Worm (Caenorhabditis elegans) whole organism, mixed stage, embryonic: ENCODE measurements around the gene clec-143.

Source experiments
- M03D4.4 ChIP-seq: sonication (generic microtip); optimal IDR thresholded peaks from 2 replicates; lab custom pipeline; 2017; ENCODE audit warnings: mild to moderate bottlenecking, missing genetic modification characterization, missing compliant biosample characterization
- bed-3 ChIP-seq: fragments of 200-800 bp; sonication (Bioruptor generic); optimal IDR thresholded peaks from 3 replicates; lab custom pipeline; 2018; ENCODE audit warnings: mild to moderate bottlenecking, missing genetic modification characterization, moderate library complexity, missing compliant biosample characterization
- blmp-1 ChIP-seq: fragments of 150-350 bp; optimal IDR thresholded peaks from 2 replicates; lab custom pipeline; 2014; ENCODE audit warnings: missing biosample characterization, missing genetic modification characterization
- ceh-39 ChIP-seq: fragments of 150-350 bp; optimal IDR thresholded peaks from 2 replicates; lab custom pipeline; 2014; ENCODE audit warnings: missing biosample characterization, missing genetic modification characterization
- ceh-43 ChIP-seq: fragments of 200-800 bp; sonication (Bioruptor generic); optimal IDR thresholded peaks from 2 replicates; lab custom pipeline; 2018; ENCODE audit warnings: mild to moderate bottlenecking, missing genetic modification characterization, moderate library complexity, missing compliant biosample characterization
- ceh-83 ChIP-seq: fragments of 200-800 bp; sonication (Bioruptor generic); optimal IDR thresholded peaks from 2 replicates; lab custom pipeline; 2018; ENCODE audit warnings: mild to moderate bottlenecking, missing genetic modification characterization, missing compliant biosample characterization
- ces-1 ChIP-seq: fragments of 150-350 bp; optimal IDR thresholded peaks from 2 replicates; lab custom pipeline; 2014; ENCODE audit warnings: missing biosample characterization, missing genetic modification reagents, missing genetic modification characterization
- cnd-1 ChIP-seq: fragments of 200-800 bp; sonication (Bioruptor generic); optimal IDR thresholded peaks from 2 replicates; lab custom pipeline; 2018; ENCODE audit warnings: mild to moderate bottlenecking, missing genetic modification characterization, missing compliant biosample characterization
- drap-1 ChIP-seq: fragments of 200-800 bp; sonication (Bioruptor generic); optimal IDR thresholded peaks from 3 replicates; lab custom pipeline; 2018; ENCODE audit warnings: mild to moderate bottlenecking, missing genetic modification characterization, missing compliant biosample characterization
- elt-1 ChIP-seq: sonication (generic microtip); optimal IDR thresholded peaks from 2 replicates; lab custom pipeline; 2017; ENCODE audit warnings: missing genetic modification characterization, mild to moderate bottlenecking, missing compliant biosample characterization, antibody characterized with exemption, moderate library complexity, borderline replicate concordance; ENCODE audit not compliant: insufficient read depth
- elt-3 ChIP-seq: fragments of 150-350 bp; optimal IDR thresholded peaks from 2 replicates; lab custom pipeline; 2014; ENCODE audit warnings: missing biosample characterization, missing genetic modification characterization
- flh-1 ChIP-seq: fragments of 200-800 bp; sonication (Bioruptor generic); optimal IDR thresholded peaks from 2 replicates; lab custom pipeline; 2018; ENCODE audit warnings: mild to moderate bottlenecking, missing genetic modification characterization, moderate library complexity, missing compliant biosample characterization
- ham-2 ChIP-seq: fragments of 200-800 bp; sonication (Bioruptor generic); optimal IDR thresholded peaks from 2 replicates; lab custom pipeline; 2018; ENCODE audit warnings: mild to moderate bottlenecking, missing genetic modification characterization, missing compliant biosample characterization
- hlh-1 ChIP-seq: fragments of 150-350 bp; optimal IDR thresholded peaks from 2 replicates; lab custom pipeline; 2014; ENCODE audit warnings: missing biosample characterization, missing genetic modification reagents, missing genetic modification characterization
- lin-32 ChIP-seq: fragments of 200-800 bp; sonication (Bioruptor generic); optimal IDR thresholded peaks from 2 replicates; lab custom pipeline; 2018; ENCODE audit warnings: mild to moderate bottlenecking, missing genetic modification characterization, missing compliant biosample characterization
- mab-5 ChIP-seq: fragments of 150-350 bp; optimal IDR thresholded peaks from 2 replicates; lab custom pipeline; 2014; ENCODE audit warnings: missing biosample characterization, missing genetic modification characterization
- mep-1 ChIP-seq: fragments of 150-350 bp; optimal IDR thresholded peaks from 2 replicates; lab custom pipeline; 2017; ENCODE audit warnings: missing biosample characterization, missing genetic modification reagents, missing genetic modification characterization, inconsistent platforms
- mls-2 ChIP-seq: sonication (generic microtip); optimal IDR thresholded peaks from 2 replicates; lab custom pipeline; 2016; ENCODE audit warnings: mild to moderate bottlenecking, missing genetic modification characterization, moderate library complexity, missing compliant biosample characterization
- nhr-12 ChIP-seq: fragments of 150-350 bp; optimal IDR thresholded peaks from 2 replicates; lab custom pipeline; 2014; ENCODE audit warnings: missing biosample characterization, missing genetic modification characterization
- nhr-2 ChIP-seq: fragments of 150-350 bp; optimal IDR thresholded peaks from 2 replicates; lab custom pipeline; 2014; ENCODE audit warnings: missing biosample characterization, missing genetic modification characterization
- nhr-237 ChIP-seq: fragments of 150-350 bp; optimal IDR thresholded peaks from 2 replicates; lab custom pipeline; 2014; ENCODE audit warnings: missing biosample characterization, missing genetic modification characterization
- nhr-28 ChIP-seq: fragments of 150-350 bp; optimal IDR thresholded peaks from 2 replicates; lab custom pipeline; 2014; ENCODE audit warnings: missing biosample characterization, missing genetic modification characterization
- nhr-76 ChIP-seq: sonication (generic microtip); optimal IDR thresholded peaks from 2 replicates; lab custom pipeline; 2017; ENCODE audit warnings: missing biosample characterization, missing genetic modification characterization
- pha-4 ChIP-seq: fragments of 150-350 bp; optimal IDR thresholded peaks from 2 replicates; lab custom pipeline; 2018; ENCODE audit warnings: missing biosample characterization, missing genetic modification reagents, missing genetic modification characterization
- sem-2 ChIP-seq: fragments of 200-800 bp; sonication (Bioruptor generic); optimal IDR thresholded peaks from 2 replicates; lab custom pipeline; 2018; ENCODE audit warnings: mild to moderate bottlenecking, missing genetic modification characterization, missing compliant biosample characterization
- snpc-4 ChIP-seq: fragments of 150-350 bp; optimal IDR thresholded peaks from 2 replicates; lab custom pipeline; 2014; ENCODE audit warnings: missing biosample characterization, missing genetic modification characterization
- sptf-1 ChIP-seq: sonication (generic microtip); optimal IDR thresholded peaks from 2 replicates; lab custom pipeline; 2017; ENCODE audit warnings: mild to moderate bottlenecking, missing genetic modification characterization, moderate library complexity, missing compliant biosample characterization
- tbx-8 ChIP-seq: fragments of 200-800 bp; sonication (Bioruptor generic); optimal IDR thresholded peaks from 2 replicates; lab custom pipeline; 2018; ENCODE audit warnings: mild to moderate bottlenecking, missing genetic modification characterization, moderate library complexity, missing compliant biosample characterization
- unc-120 ChIP-seq: sonication (generic microtip); optimal IDR thresholded peaks from 2 replicates; lab custom pipeline; 2017; ENCODE audit warnings: missing genetic modification characterization, missing compliant biosample characterization; ENCODE audit not compliant: poor library complexity, severe bottlenecking
- unc-39 ChIP-seq: fragments of 150-350 bp; optimal IDR thresholded peaks from 2 replicates; lab custom pipeline; 2014; ENCODE audit warnings: missing biosample characterization, missing genetic modification characterization
- unc-62 ChIP-seq: fragments of 150-350 bp; optimal IDR thresholded peaks from 2 replicates; lab custom pipeline; 2014; ENCODE audit warnings: missing biosample characterization, missing genetic modification reagents, missing genetic modification characterization
- zip-8 ChIP-seq: fragments of 150-350 bp; optimal IDR thresholded peaks from 2 replicates; lab custom pipeline; 2014; ENCODE audit warnings: missing biosample characterization, missing genetic modification characterization
- ztf-11 ChIP-seq: fragments of 150-350 bp; optimal IDR thresholded peaks from 2 replicates; lab custom pipeline; 2014; ENCODE audit warnings: missing biosample characterization, missing genetic modification characterization

clec-143 gene

ce11 chrII:10470159-10470558 is at the start of gene clec-143:
Gene clec-143 (minus strand): TSS chrII:10470297.
- TF ChIP-seq sem-2 (GFP tag; lab: Kevin White, UChicago), result no peak
- TF ChIP-seq cnd-1, result no peak
- TF ChIP-seq blmp-1, result no peak
- TF ChIP-seq bed-3 (GFP tag; lab: Kevin White, UChicago), result no peak
- TF ChIP-seq pha-4 (tag; lab: Kevin White, UChicago), result no peak
- TF ChIP-seq unc-120, result no peak
- no peak for TF ChIP-seq hlh-1 (tag; lab: Kevin White, UChicago)
- no peak for TF ChIP-seq snpc-4
- TF ChIP-seq unc-62 (GFP tag; lab: Kevin White, UChicago), result no peak
- TF ChIP-seq mls-2, result no peak
- TF ChIP-seq sptf-1 (tag; lab: Kevin White, UChicago), result no peak
- no peak for TF ChIP-seq mep-1
- TF ChIP-seq zip-8, result no peak
- no peak for TF ChIP-seq elt-3 (tag; lab: Kevin White, UChicago)
- TF ChIP-seq ceh-83 (GFP tag; lab: Kevin White, UChicago), result no peak
- TF ChIP-seq ceh-39 (tag; lab: Kevin White, UChicago), result no peak
- TF ChIP-seq nhr-237, result no peak
- TF ChIP-seq M03D4.4, result no peak
- no peak for TF ChIP-seq tbx-8
- TF ChIP-seq nhr-76 (tag; lab: Kevin White, UChicago), result no peak

- TF ChIP-seq nhr-28 (tag; lab: Kevin White, UChicago) (no peak), cnd-1 (no peak), sptf-1 (tag; lab: Kevin White, UChicago) (no peak), mab-5 (tag; lab: Kevin White, UChicago) (no peak), ceh-83 (GFP tag; lab: Kevin White, UChicago) (no peak), sem-2 (GFP tag; lab: Kevin White, UChicago) (no peak), lin-32 (GFP tag; lab: Kevin White, UChicago) (no peak), drap-1 (no peak), bed-3 (GFP tag; lab: Kevin White, UChicago) (no peak), nhr-76 (tag; lab: Kevin White, UChicago) (no peak), hlh-1 (tag; lab: Kevin White, UChicago) (no peak), ztf-11 (tag; lab: Kevin White, UChicago) (no peak), ces-1 (GFP tag; lab: Kevin White, UChicago) (no peak), mep-1 (no peak), nhr-237 (no peak), ceh-43 (GFP tag; lab: Kevin White, UChicago) (no peak), unc-120 (no peak)
Measured at ce11 chrII:10519863-10520262, 49.8 kb upstream of the clec-143 start.

ce11 chrII:10519017-10519416 is 48.9 kb upstream of the clec-143 start, which contains the start of gene F59B10.4:
Gene F59B10.4 (minus strand): TSS chrII:10519117.
- TF ChIP-seq nhr-2 (tag; lab: Kevin White, UChicago) (no peak), flh-1 (no peak), unc-120 (no peak), ham-2 (no peak), tbx-8 (no peak), ztf-11 (tag; lab: Kevin White, UChicago) (no peak), cnd-1 (no peak), unc-39 (tag; lab: Kevin White, UChicago) (no peak), nhr-28 (tag; lab: Kevin White, UChicago) (no peak), zip-8 (no peak), drap-1 (no peak), ceh-39 (tag; lab: Kevin White, UChicago) (no peak), unc-62 (GFP tag; lab: Kevin White, UChicago) (no peak), elt-1 (tag; lab: Kevin White, UChicago) (no peak), ceh-43 (GFP tag; lab: Kevin White, UChicago) (no peak), sem-2 (GFP tag; lab: Kevin White, UChicago) (no peak), snpc-4 (no peak)
- TF ChIP-seq, all 35 proteins: peak for 0

- TF ChIP-seq zip-8 (no peak), nhr-2 (tag; lab: Kevin White, UChicago) (no peak), mab-5 (tag; lab: Kevin White, UChicago) (no peak), snpc-4 (no peak), nhr-28 (tag; lab: Kevin White, UChicago) (no peak), ceh-43 (GFP tag; lab: Kevin White, UChicago) (no peak), mls-2 (no peak), nhr-12 (tag; lab: Kevin White, UChicago) (no peak), pha-4 (tag; lab: Kevin White, UChicago) (no peak), lin-32 (GFP tag; lab: Kevin White, UChicago) (no peak), unc-120 (no peak)
Measured at ce11 chrII:10516375-10516774, 46.3 kb upstream of the clec-143 start.
